Worm (Caenorhabditis elegans) whole organism, L1 larva: ENCODE data around the gene memo-1.

Source experiments
- C34B4.2 ChIP-seq: sonication (generic microtip); optimal IDR thresholded peaks from 2 replicates; lab custom pipeline; 2017; ENCODE audit warnings: mild to moderate bottlenecking, missing genetic modification characterization, missing compliant biosample characterization
- F16B12.6 ChIP-seq: fragments of 150-350 bp; optimal IDR thresholded peaks from 2 replicates; lab custom pipeline; 2014; ENCODE audit warnings: missing biosample characterization, missing genetic modification characterization
- Y116A8C.19 ChIP-seq: sonication (generic microtip); optimal IDR thresholded peaks from 2 replicates; lab custom pipeline; 2016; ENCODE audit warnings: missing compliant biosample characterization, missing genetic modification characterization, borderline replicate concordance
- aha-1 ChIP-seq: fragments of 150-350 bp; optimal IDR thresholded peaks from 2 replicates; lab custom pipeline; 2014; ENCODE audit warnings: missing biosample characterization, missing genetic modification characterization
- ama-1 ChIP-seq: fragments of 150-350 bp; optimal IDR thresholded peaks from 2 replicates; lab custom pipeline; 2014
- blmp-1 ChIP-seq: fragments of 150-350 bp; optimal IDR thresholded peaks from 2 replicates; lab custom pipeline; 2014; ENCODE audit warnings: missing biosample characterization, missing genetic modification characterization
- ceh-82 ChIP-seq, 3 experiments: fragments of 150-350 bp in 1 of 3; sonication (generic microtip) in 2 of 3; optimal IDR thresholded peaks; 2 replicates each; lab custom pipeline; 2014 to 2017; ENCODE audit warnings: missing biosample characterization in 3 of 3, missing genetic modification characterization in 3 of 3
- ceh-90 ChIP-seq: sonication (generic microtip); optimal IDR thresholded peaks from 2 replicates; lab custom pipeline; 2016; ENCODE audit warnings: missing genetic modification characterization, missing compliant biosample characterization
- ces-1 ChIP-seq: fragments of 150-350 bp; optimal IDR thresholded peaks from 2 replicates; lab custom pipeline; 2014; ENCODE audit warnings: missing biosample characterization, missing genetic modification reagents, missing genetic modification characterization
- dsc-1 ChIP-seq: sonication (generic microtip); optimal IDR thresholded peaks from 2 replicates; lab custom pipeline; 2016; ENCODE audit warnings: mild to moderate bottlenecking, missing genetic modification characterization, missing compliant biosample characterization
- efl-1 ChIP-seq, 4 experiments: fragments of 150-350 bp; optimal IDR thresholded peaks in 3 of 4; peaks in 1 of 4; 1 replicate in 1 of 4; 2 replicates in 3 of 4; lab custom pipeline; 2014; ENCODE audit warnings: missing biosample characterization in 2 of 4, missing genetic modification characterization in 2 of 4, missing genetic modification reagents in 2 of 4
- egl-13 ChIP-seq: sonication (generic microtip); optimal IDR thresholded peaks from 2 replicates; lab custom pipeline; 2016; ENCODE audit warnings: missing genotype, missing genetic modification reagents, missing genetic modification characterization, missing compliant biosample characterization
- elt-3 ChIP-seq, 6 experiments: fragments of 150-350 bp in 1 of 6; sonication (generic microtip); optimal IDR thresholded peaks; 2 replicates each; lab custom pipeline; 2017 to 2018; ENCODE audit warnings: missing biosample characterization in 6 of 6, missing genetic modification characterization in 6 of 6, inconsistent platforms in 1 of 6
- ets-5 ChIP-seq: fragments of 200-800 bp; sonication (Bioruptor generic); IDR thresholded peaks from 2 replicates; pipeline ENCODE4 v1.3.6; 2022; ENCODE audit warnings: missing genetic modification characterization, missing compliant biosample characterization
- fkh-10 ChIP-seq: sonication (generic microtip); optimal IDR thresholded peaks from 2 replicates; lab custom pipeline; 2017; ENCODE audit warnings: missing biosample characterization, missing genetic modification reagents, missing genetic modification characterization
- fkh-4 ChIP-seq: sonication (generic microtip); optimal IDR thresholded peaks from 2 replicates; lab custom pipeline; 2016; ENCODE audit warnings: missing compliant biosample characterization, missing genetic modification characterization, borderline replicate concordance
- fkh-8 ChIP-seq: sonication (generic microtip); optimal IDR thresholded peaks from 2 replicates; lab custom pipeline; 2016; ENCODE audit warnings: mild to moderate bottlenecking, missing genetic modification characterization, missing compliant biosample characterization
- fos-1 ChIP-seq: fragments of 150-350 bp; optimal IDR thresholded peaks from 2 replicates; lab custom pipeline; 2014; ENCODE audit warnings: missing biosample characterization, missing genetic modification characterization
- hpl-2 ChIP-seq: fragments of 150-350 bp; optimal IDR thresholded peaks from 2 replicates; lab custom pipeline; 2014; ENCODE audit warnings: missing biosample characterization, missing genetic modification reagents, missing genetic modification characterization
- irx-1 ChIP-seq: sonication (generic microtip); optimal IDR thresholded peaks from 2 replicates; lab custom pipeline; 2016; ENCODE audit warnings: missing genetic modification characterization, missing compliant biosample characterization
- isw-1 ChIP-seq: fragments of 200-800 bp; sonication (Bioruptor generic); IDR thresholded peaks from 2 replicates; pipeline ENCODE4 v1.3.6; 2022; ENCODE audit warnings: missing genetic modification characterization, missing compliant biosample characterization
- lin-14 ChIP-seq: fragments of 200-800 bp; sonication (Bioruptor generic); optimal IDR thresholded peaks from 2 replicates; lab custom pipeline; 2018; ENCODE audit warnings: mild to moderate bottlenecking, missing genetic modification characterization, moderate library complexity, missing compliant biosample characterization
- lin-39 ChIP-seq: fragments of 150-350 bp; optimal IDR thresholded peaks from 2 replicates; lab custom pipeline; 2014; ENCODE audit warnings: missing biosample characterization, missing genetic modification reagents, missing genetic modification characterization
- lsy-2 ChIP-seq, 2 experiments: fragments of 150-350 bp; optimal IDR thresholded peaks; 2 replicates each; lab custom pipeline; 2014; ENCODE audit warnings: missing biosample characterization in 2 of 2, missing genetic modification characterization in 2 of 2
- mdl-1 ChIP-seq, 2 experiments: fragments of 150-350 bp; optimal IDR thresholded peaks; 2 replicates each; lab custom pipeline; 2014 to 2017; ENCODE audit warnings: missing biosample characterization in 2 of 2, missing genetic modification characterization in 2 of 2, inconsistent platforms in 1 of 2
- nhr-19 ChIP-seq: fragments of 200-800 bp; sonication (Bioruptor generic); conservative IDR thresholded peaks from 2 replicates; pipeline ENCODE4 v1.3.6; 2022; ENCODE audit warnings: missing genetic modification characterization, missing compliant biosample characterization
- nhr-20 ChIP-seq: sonication (generic microtip); optimal IDR thresholded peaks from 2 replicates; lab custom pipeline; 2016; ENCODE audit warnings: mild to moderate bottlenecking, missing genetic modification characterization, missing compliant biosample characterization
- nhr-28 ChIP-seq: fragments of 150-350 bp; optimal IDR thresholded peaks from 2 replicates; lab custom pipeline; 2014; ENCODE audit warnings: missing biosample characterization, missing genetic modification characterization
- nhr-47 ChIP-seq: sonication (generic microtip); optimal IDR thresholded peaks from 2 replicates; lab custom pipeline; 2016; ENCODE audit warnings: mild to moderate bottlenecking, missing genetic modification characterization, moderate library complexity, missing compliant biosample characterization
- nhr-71 ChIP-seq: sonication (generic microtip); optimal IDR thresholded peaks from 2 replicates; lab custom pipeline; 2016; ENCODE audit warnings: mild to moderate bottlenecking, missing genetic modification characterization, moderate library complexity, missing compliant biosample characterization
- nhr-85 ChIP-seq: sonication (generic microtip); peaks from one replicate; lab custom pipeline; 2016; ENCODE audit warnings: missing genetic modification characterization, inconsistent platforms, missing compliant biosample characterization
- nhr-90 ChIP-seq: sonication (generic microtip); optimal IDR thresholded peaks from 2 replicates; lab custom pipeline; 2016; ENCODE audit warnings: mild to moderate bottlenecking, missing genetic modification characterization, missing compliant biosample characterization; ENCODE audit not compliant: poor library complexity
- pqm-1 ChIP-seq: sonication (generic microtip); optimal IDR thresholded peaks from 3 replicates; lab custom pipeline; 2017; ENCODE audit warnings: missing biosample characterization, missing genetic modification characterization
- snpc-4 ChIP-seq: fragments of 150-350 bp; optimal IDR thresholded peaks from 2 replicates; lab custom pipeline; 2014; ENCODE audit warnings: missing biosample characterization, missing genetic modification characterization
- snu-23 ChIP-seq: sonication (generic microtip); optimal IDR thresholded peaks from 2 replicates; lab custom pipeline; 2016; ENCODE audit warnings: missing genetic modification characterization, missing compliant biosample characterization
- sup-37 ChIP-seq: fragments of 200-800 bp; sonication (Bioruptor generic); optimal IDR thresholded peaks from 2 replicates; lab custom pipeline; 2018; ENCODE audit warnings: mild to moderate bottlenecking, missing genetic modification characterization, missing compliant biosample characterization
- unc-30 ChIP-seq: sonication (generic microtip); optimal IDR thresholded peaks from 2 replicates; lab custom pipeline; 2017; ENCODE audit warnings: missing biosample characterization, missing genetic modification characterization
- unc-86 ChIP-seq: sonication (generic microtip); optimal IDR thresholded peaks from 2 replicates; lab custom pipeline; 2016; ENCODE audit warnings: missing genetic modification characterization, missing compliant biosample characterization
- vab-15 ChIP-seq: sonication (generic microtip); optimal IDR thresholded peaks from 2 replicates; lab custom pipeline; 2017; ENCODE audit warnings: missing genotype, mild to moderate bottlenecking, missing genetic modification characterization, missing compliant biosample characterization
- xbp-1 ChIP-seq: sonication (generic microtip); optimal IDR thresholded peaks from 2 replicates; lab custom pipeline; 2016; ENCODE audit warnings: missing genetic modification characterization, missing compliant biosample characterization
- ztf-11 ChIP-seq, 2 experiments: sonication (generic microtip); optimal IDR thresholded peaks; 2 replicates each; lab custom pipeline; 2016 to 2017; ENCODE audit warnings: missing genetic modification characterization in 2 of 2, missing biosample characterization in 1 of 2, missing compliant biosample characterization in 1 of 2

memo-1 gene

ce11 chrV:7820270-7820669 lies 26.7 kb downstream of the memo-1 start, which contains the start of gene lbp-4 (continued):
- TF ChIP-seq nhr-47 (tag; lab: Kevin White, UChicago), result peak; percentile 36
- TF ChIP-seq lsy-2 (tag; optimal IDR thresholded peaks at IDR 0.05; lab: Kevin White, UChicago), result peak; percentile 1 to 81
- no peak for TF ChIP-seq nhr-90 (tag; lab: Kevin White, UChicago)
- no peak for TF ChIP-seq fkh-4 (tag; lab: Kevin White, UChicago)
- TF ChIP-seq fkh-8 (tag; lab: Kevin White, UChicago), result peak; percentile 7
- TF ChIP-seq nhr-28 (tag; lab: Kevin White, UChicago), result no peak
- TF ChIP-seq ets-5, result no peak
- no peak for TF ChIP-seq unc-86 (tag; lab: Kevin White, UChicago)
- TF ChIP-seq nhr-71, result peak; percentile 54
- peak; percentile 3 for TF ChIP-seq F16B12.6
- peak; percentile 86 for TF ChIP-seq vab-15 (tag; lab: Kevin White, UChicago)
- no peak for TF ChIP-seq ceh-90 (tag; lab: Kevin White, UChicago)
- peak; percentile 49 for TF ChIP-seq xbp-1 (tag; lab: Kevin White, UChicago)
- no peak for TF ChIP-seq aha-1 (tag; lab: Kevin White, UChicago)
- peak; percentile 37 for TF ChIP-seq snu-23
- no peak for TF ChIP-seq fkh-10
- no peak for TF ChIP-seq fos-1 (tag; lab: Kevin White, UChicago)
- no peak for TF ChIP-seq isw-1
- peak; percentile 16 for TF ChIP-seq dsc-1 (tag; lab: Kevin White, UChicago)
- TF ChIP-seq mdl-1 (tag; optimal IDR thresholded peaks at IDR 0.05; lab: Kevin White, UChicago), result no peak
- TF ChIP-seq ces-1, result no peak
- TF ChIP-seq nhr-20, result peak; percentile 54
- TF ChIP-seq lin-39 (tag; lab: Kevin White, UChicago), result no peak
- peak; percentile 3 for TF ChIP-seq snpc-4 (tag; lab: Kevin White, UChicago)
- no peak for TF ChIP-seq nhr-19 (GFP tag; lab: Robert Waterston, UW)
- TF ChIP-seq hpl-2 (GFP tag; lab: Kevin White, UChicago), result no peak
- TF ChIP-seq pqm-1 (tag; lab: Kevin White, UChicago), result no peak
- TF ChIP-seq blmp-1, result no peak
- TF ChIP-seq ama-1 (lab: Kevin White, UChicago), result no peak
- TF ChIP-seq irx-1, result no peak
- TF ChIP-seq efl-1 (optimal IDR thresholded peaks at IDR 0.05; lab: Kevin White, UChicago), result peak; percentile 51 to 53
- TF ChIP-seq efl-1 (GFP tag; optimal IDR thresholded peaks at IDR 0.05 in 1 of 2; lab: Kevin White, UChicago), result peak in 1 of 2 experiments; percentile 42
- TF ChIP-seq elt-3 (tag; optimal IDR thresholded peaks at IDR 0.05; lab: Kevin White, UChicago), result peak in 1 of 6 experiments; percentile 17
- TF ChIP-seq nhr-85 (tag; lab: Kevin White, UChicago), result no peak
- peak in 1 of 2 experiments; percentile 33 for TF ChIP-seq ztf-11 (tag; optimal IDR thresholded peaks at IDR 0.05; lab: Kevin White, UChicago)
- TF ChIP-seq Y116A8C.19 (tag; lab: Kevin White, UChicago), result no peak

ce11 chrV:7819585-7819984 lies 27.4 kb downstream of the memo-1 start:
- TF ChIP-seq egl-13 (tag; lab: Kevin White, UChicago) (no peak), C34B4.2 (no peak), fkh-8 (tag; lab: Kevin White, UChicago) (peak; percentile 9), Y116A8C.19 (tag; lab: Kevin White, UChicago) (no peak), unc-30 (tag; lab: Kevin White, UChicago) (no peak), nhr-71 (peak; percentile 3), fkh-10 (peak; percentile 68), lin-14 (peak; percentile 82), ceh-82 (tag; optimal IDR thresholded peaks at IDR 0.05; lab: Kevin White, UChicago) (peak in 1 of 3 experiments; percentile 16), sup-37 (GFP tag; lab: Kevin White, UChicago) (no peak), nhr-19 (GFP tag; lab: Robert Waterston, UW) (no peak)
